Worm (Caenorhabditis elegans) whole organism, late embryonic: ENCODE data around the gene mrpl-48.

Source experiments
- ahr-1 ChIP-seq: sonication (generic microtip); optimal IDR thresholded peaks from 2 replicates; lab custom pipeline; 2016; ENCODE audit warnings: missing genetic modification characterization, missing compliant biosample characterization
- ama-1 ChIP-seq: fragments of 150-350 bp; optimal IDR thresholded peaks from 2 replicates; lab custom pipeline; 2014
- fax-1 ChIP-seq: sonication (generic microtip); optimal IDR thresholded peaks from 2 replicates; lab custom pipeline; 2016; ENCODE audit warnings: missing genotype, missing genetic modification characterization, missing compliant biosample characterization
- lin-11 ChIP-seq: fragments of 200-800 bp; sonication (Bioruptor generic); optimal IDR thresholded peaks from 2 replicates; lab custom pipeline; 2018; ENCODE audit warnings: mild to moderate bottlenecking, missing genetic modification characterization, missing compliant biosample characterization
- nhr-11 ChIP-seq: fragments of 150-350 bp; optimal IDR thresholded peaks from 2 replicates; lab custom pipeline; 2014; ENCODE audit warnings: missing biosample characterization, missing genetic modification characterization
- unc-42 ChIP-seq: sonication (generic microtip); optimal IDR thresholded peaks from 2 replicates; lab custom pipeline; 2016; ENCODE audit warnings: missing genotype, missing genetic modification characterization, missing compliant biosample characterization
- unc-55 ChIP-seq: sonication (generic microtip); optimal IDR thresholded peaks from 2 replicates; lab custom pipeline; 2017; ENCODE audit warnings: missing biosample characterization, missing genetic modification reagents, missing genetic modification characterization

DNA sequence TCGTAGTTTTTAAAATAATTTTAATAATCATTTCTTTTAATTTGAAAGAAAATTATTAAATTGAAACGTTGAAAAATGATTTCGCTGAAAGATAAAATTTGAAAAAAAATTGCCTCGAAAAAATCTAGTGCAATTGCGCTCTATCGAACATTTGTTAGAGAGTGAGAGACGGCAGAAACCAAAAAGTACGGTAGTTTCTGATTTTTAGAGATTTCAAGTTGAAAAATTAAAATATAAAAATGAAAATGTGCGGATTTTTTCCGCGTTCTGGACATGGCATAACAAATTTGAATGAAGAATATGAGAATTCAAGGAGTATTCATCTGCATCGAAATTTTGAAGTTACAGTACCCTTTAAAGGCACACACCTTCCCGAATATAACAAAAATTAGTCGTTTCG, 25.9 kb downstream of the mrpl-48 start:
- no peak for TF ChIP-seq unc-55 (GFP tag; lab: Kevin White, UChicago)
- TF ChIP-seq lin-11 (tag; lab: Kevin White, UChicago): no peak
- no peak for TF ChIP-seq nhr-11 (tag; lab: Kevin White, UChicago)
- TF ChIP-seq ahr-1 (tag; lab: Kevin White, UChicago): no peak
- TF ChIP-seq fax-1 (tag; lab: Kevin White, UChicago): no peak
- no peak for TF ChIP-seq unc-42
- no peak for TF ChIP-seq ama-1 (lab: Kevin White, UChicago)
